Worm (Caenorhabditis elegans): ENCODE measurements around the gene srd-43.

The srd-43 gene

DNA sequence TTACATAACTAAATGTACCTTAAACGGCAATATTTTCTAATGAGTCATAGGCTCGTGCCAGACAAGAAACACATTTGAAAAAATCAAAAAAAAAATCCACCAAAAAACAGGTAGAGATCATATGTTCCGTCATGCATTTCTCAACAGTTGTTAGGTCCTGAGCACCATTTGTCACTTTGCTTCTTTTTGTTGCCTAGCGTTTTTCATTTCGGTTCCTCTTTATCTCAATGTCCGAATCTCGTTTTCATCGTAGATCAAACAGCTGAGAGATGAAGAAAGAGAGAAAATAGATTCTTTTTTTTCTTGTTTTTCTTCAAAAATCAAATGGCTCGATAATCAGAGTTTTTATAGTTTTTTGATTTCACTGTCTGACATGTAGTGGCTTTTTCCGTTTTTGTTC is 35.3 kb upstream of the srd-43 start:
- TF ChIP-seq ceh-18 (tag; optimal IDR thresholded peaks at IDR 0.05) (peak; percentile 42), ceh-2 (tag; optimal IDR thresholded peaks at IDR 0.05) (no peak)

DNA sequence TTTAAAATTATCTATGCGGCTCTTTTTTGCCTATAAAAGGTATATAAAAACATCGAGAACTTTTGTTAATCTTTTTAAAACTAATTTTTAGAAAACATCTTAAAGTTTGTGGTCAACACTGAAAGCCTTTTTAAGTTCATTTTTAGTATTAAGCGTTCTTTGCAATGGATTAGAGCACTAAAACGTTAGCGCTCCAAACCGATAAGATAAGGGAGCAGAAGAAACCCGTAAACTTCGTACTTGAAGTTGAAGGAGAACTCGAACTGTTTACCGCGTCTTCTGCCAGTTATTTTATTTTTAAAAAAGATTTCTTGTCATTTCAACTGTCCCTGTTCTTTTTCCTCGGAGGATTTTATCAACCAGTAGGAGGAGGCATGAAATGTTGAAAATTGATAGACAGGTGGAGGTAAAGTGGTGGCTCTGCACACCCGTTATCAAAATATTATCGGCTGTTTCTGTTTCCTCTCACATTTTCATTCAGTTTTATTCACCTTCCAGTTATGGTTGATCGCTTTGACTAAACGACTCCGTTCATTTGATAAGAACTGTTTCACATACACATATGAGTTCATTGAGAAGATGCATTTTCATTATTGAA is 33.5 kb upstream of the srd-43 start:
- no peak for TF ChIP-seq lin-11 (tag; optimal IDR thresholded peaks at IDR 0.05)
- TF ChIP-seq ceh-6 (GFP tag; optimal IDR thresholded peaks at IDR 0.05), result no peak
- no peak for TF ChIP-seq gmeb-2 (tag; optimal IDR thresholded peaks at IDR 0.05)
- TF ChIP-seq ceh-9 (tag; optimal IDR thresholded peaks at IDR 0.05), result no peak
- no peak for TF ChIP-seq che-1 (tag; optimal IDR thresholded peaks at IDR 0.05)

- TF ChIP-seq ttx-3 (tag; optimal IDR thresholded peaks at IDR 0.05), result no peak
- TF ChIP-seq K02D7.2 (tag; optimal IDR thresholded peaks at IDR 0.05), result no peak
- TF ChIP-seq pqm-1 (tag; optimal IDR thresholded peaks at IDR 0.05), result no peak
- TF ChIP-seq pros-1 (tag; optimal IDR thresholded peaks at IDR 0.05), result no peak
- no peak for TF ChIP-seq C08G9.2 (tag; optimal IDR thresholded peaks at IDR 0.05)
- TF ChIP-seq npax-4 (tag; optimal IDR thresholded peaks at IDR 0.05), result no peak
- no peak for TF ChIP-seq ceh-48 (tag; optimal IDR thresholded peaks at IDR 0.05)
- TF ChIP-seq hlh-6 (tag; optimal IDR thresholded peaks at IDR 0.05), result no peak
- no peak for TF ChIP-seq elt-2 (tag; optimal IDR thresholded peaks at IDR 0.05)
- TF ChIP-seq ceh-18 (tag; optimal IDR thresholded peaks at IDR 0.05), result no peak
- TF ChIP-seq ahr-1 (tag; optimal IDR thresholded peaks at IDR 0.05), result no peak
- TF ChIP-seq ceh-34 (tag; optimal IDR thresholded peaks at IDR 0.05), result no peak
- no peak for TF ChIP-seq rnt-1 (tag; optimal IDR thresholded peaks at IDR 0.05)
- no peak for TF ChIP-seq hlh-30 (tag; optimal IDR thresholded peaks at IDR 0.05; ENCODE audit: insufficient read depth)
- TF ChIP-seq nhr-11 (tag; optimal IDR thresholded peaks at IDR 0.05), result no peak
- TF ChIP-seq elt-4 (tag; optimal IDR thresholded peaks at IDR 0.05), result no peak
- no peak for TF ChIP-seq unc-3 (GFP tag; conservative IDR thresholded peaks at IDR 0.05)
- TF ChIP-seq unc-3 (tag; optimal IDR thresholded peaks at IDR 0.05), result no peak
These were observed 32.1 kb upstream of the srd-43 start, which contains the start of gene ptr-24 for ce11 chrX:13337728-13338127. Gene ptr-24 (plus strand): TSS chrX:13338028.

DNA sequence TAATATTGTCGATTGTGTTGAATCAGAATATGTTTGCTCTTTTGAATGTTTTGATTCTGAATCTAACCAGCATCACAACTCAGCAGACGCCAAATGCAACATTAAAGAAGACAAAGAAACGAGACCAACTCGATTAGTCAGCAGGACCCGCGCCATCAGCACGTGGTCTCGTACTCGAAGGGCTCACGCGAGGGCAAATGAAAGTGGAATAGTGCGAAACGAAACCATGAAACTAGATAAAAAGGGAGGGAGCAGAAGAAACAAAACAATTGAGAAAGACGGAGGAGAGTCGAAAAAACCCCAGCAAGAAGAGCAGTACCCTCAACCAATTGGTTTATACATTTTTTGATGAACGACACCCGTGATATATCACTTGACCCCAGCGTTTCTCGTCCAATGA is 31.4 kb upstream of the srd-43 start:
- TF ChIP-seq ceh-31 (tag; optimal IDR thresholded peaks at IDR 0.05) (peak; percentile 5), ztf-16 (tag; optimal IDR thresholded peaks at IDR 0.05) (no peak)

- TF ChIP-seq C38D4.7 (GFP tag; optimal IDR thresholded peaks at IDR 0.05) (no peak), ref-2 (tag; optimal IDR thresholded peaks at IDR 0.05) (no peak), K02D7.2 (tag; optimal IDR thresholded peaks at IDR 0.05) (no peak), dve-1 (tag; optimal IDR thresholded peaks at IDR 0.05) (no peak), unc-42 (tag; optimal IDR thresholded peaks at IDR 0.05) (no peak), pqm-1 (tag; optimal IDR thresholded peaks at IDR 0.05) (no peak), ahr-1 (tag; optimal IDR thresholded peaks at IDR 0.05) (no peak), Y22D7AL.16 (tag; optimal IDR thresholded peaks at IDR 0.05) (no peak), pha-4 (tag; optimal IDR thresholded peaks at IDR 0.05) (no peak), lim-6 (tag; optimal IDR thresholded peaks at IDR 0.05) (no peak), ceh-22 (tag; optimal IDR thresholded peaks at IDR 0.05) (no peak), rnt-1 (tag; optimal IDR thresholded peaks at IDR 0.05) (no peak), T23F11.4 (GFP tag; optimal IDR thresholded peaks at IDR 0.05) (no peak), tbx-7 (tag; optimal IDR thresholded peaks at IDR 0.05) (no peak), hlh-15 (tag; optimal IDR thresholded peaks at IDR 0.05) (no peak)
These were observed 28.2 kb upstream of the srd-43 start, which contains the start of gene F46G10.4 for ce11 chrX:13333835-13334234. Gene F46G10.4 (plus strand): TSS chrX:13334046.
